Worm (Caenorhabditis elegans): Measurements from ENCODE around the gene R160.12.
A peak's percentile ranks its signal among the peaks of the same experiment; 100 is the strongest.

The R160.12 gene

ce11 chrX:4410280-4410911 is 32.8 kb upstream of the R160.12 start (continued):
- TF ChIP-seq mxl-1 (tag; optimal IDR thresholded peaks at IDR 0.05) (peak; percentile 50), rcor-1 (GFP tag; IDR thresholded peaks at IDR 0.05) (0 out of 2 replicates have a peak, but pooled peaks have one; percentile 16), lin-54 (GFP tag; optimal IDR thresholded peaks at IDR 0.05) (peak; percentile 15), aptf-2 (GFP tag; conservative IDR thresholded peaks at IDR 0.05) (no peak), madf-10 (tag; optimal IDR thresholded peaks at IDR 0.05) (peak; percentile 24), zim-3 (tag; optimal IDR thresholded peaks at IDR 0.05) (no peak), die-1 (tag; optimal IDR thresholded peaks at IDR 0.05) (peak; percentile 82), B0261.1 (tag; optimal IDR thresholded peaks at IDR 0.05) (peak; percentile 68), him-1 (tag; optimal IDR thresholded peaks at IDR 0.05) (peak; percentile 70), ceh-91 (GFP tag; IDR thresholded peaks at IDR 0.05) (no peak), D2030.7 (GFP tag; IDR thresholded peaks at IDR 0.05) (peak; percentile 80), nhr-179 (tag; optimal IDR thresholded peaks at IDR 0.05) (no peak), repo-1 (tag; optimal IDR thresholded peaks at IDR 0.05) (peak; percentile 25), snpc-1.1 (tag; optimal IDR thresholded peaks at IDR 0.05; ENCODE audit: insufficient read depth) (peak; percentile 60), hsf-1 (GFP tag; IDR thresholded peaks at IDR 0.05) (peak; percentile 53; the same call in 1 of the 2 replicates), F33H1.4 (GFP tag; IDR thresholded peaks at IDR 0.05) (no peak), hmg-1.2 (GFP tag; IDR thresholded peaks at IDR 0.05) (0 out of 2 replicates have a peak, but pooled peaks have one; percentile 33)

ce11 chrX:4409591-4410279 is 32.1 kb upstream of the R160.12 start:
- TF ChIP-seq pbrm-1 (GFP tag; IDR thresholded peaks at IDR 0.05) (peak; percentile 10; the same call in 1 of the 2 replicates), madf-10 (tag; optimal IDR thresholded peaks at IDR 0.05) (peak; percentile 16), snpc-1.3 (tag; optimal IDR thresholded peaks at IDR 0.05; ENCODE audit: insufficient read depth) (peak; percentile 23), snpc-4 (GFP tag; optimal IDR thresholded peaks at IDR 0.05) (peak; percentile 20), snpc-4 (tag; optimal IDR thresholded peaks at IDR 0.05) (peak in 1 of 4 experiments; percentile 77), rcor-1 (GFP tag; IDR thresholded peaks at IDR 0.05) (0 out of 2 replicates have a peak, but pooled peaks have one; percentile 7), die-1 (tag; optimal IDR thresholded peaks at IDR 0.05) (peak; percentile 50), ztf-6 (GFP tag; IDR thresholded peaks at IDR 0.05) (no peak), tbp1 (GFP tag; optimal IDR thresholded peaks at IDR 0.05) (peak; percentile 90), hmg-1.2 (GFP tag; IDR thresholded peaks at IDR 0.05) (peak; percentile 70), lin-26 (GFP tag; IDR thresholded peaks at IDR 0.05) (peak; percentile 82), Y56A3A.18 (GFP tag; IDR thresholded peaks at IDR 0.05) (0 out of 2 replicates have a peak, but pooled peaks have one; percentile 63), B0261.1 (tag; optimal IDR thresholded peaks at IDR 0.05) (peak; percentile 74), snpc-1.1 (tag; optimal IDR thresholded peaks at IDR 0.05; ENCODE audit: insufficient read depth) (no peak), efl-1 (GFP tag; optimal IDR thresholded peaks at IDR 0.05) (no peak), D2030.7 (GFP tag; IDR thresholded peaks at IDR 0.05) (peak; percentile 45; the same call in 1 of the 2 replicates), ama-1 (optimal IDR thresholded peaks at IDR 0.05) (no peak), ama-1 (GFP tag; optimal IDR thresholded peaks at IDR 0.05) (peak in 1 of 2 experiments; percentile 23), ZK185.1 (tag; optimal IDR thresholded peaks at IDR 0.05; ENCODE audit: poor library complexity, severe bottlenecking) (no peak), rpc-1 (optimal IDR thresholded peaks at IDR 0.05) (peak; percentile 72), rpc-1 (tag; optimal IDR thresholded peaks at IDR 0.05) (peak; percentile 87), nhr-120 (GFP tag; IDR thresholded peaks at IDR 0.05) (0 out of 2 replicates have a peak, but pooled peaks have one; percentile 42)

- no peak for TF ChIP-seq die-1 (tag; optimal IDR thresholded peaks at IDR 0.05)
- no peak for TF ChIP-seq snpc-1.3 (tag; optimal IDR thresholded peaks at IDR 0.05; ENCODE audit: insufficient read depth)
- TF ChIP-seq egrh-3 (GFP tag; IDR thresholded peaks at IDR 0.05), result no peak
- no peak for TF ChIP-seq sdz-38 (tag; optimal IDR thresholded peaks at IDR 0.05)
- TF ChIP-seq C06A6.2 (GFP tag; conservative IDR thresholded peaks at IDR 0.05), result no peak
- TF ChIP-seq B0035.1 (tag; optimal IDR thresholded peaks at IDR 0.05), result no peak
- no peak for TF ChIP-seq nhr-27 (tag; optimal IDR thresholded peaks at IDR 0.05)
- TF ChIP-seq ceh-91 (GFP tag; IDR thresholded peaks at IDR 0.05), result no peak
- TF ChIP-seq F57C9.4 (tag; optimal IDR thresholded peaks at IDR 0.05), result no peak
- no peak for TF ChIP-seq F57A8.1 (GFP tag; optimal IDR thresholded peaks at IDR 0.05)
- TF ChIP-seq dpff-1 (tag; optimal IDR thresholded peaks at IDR 0.05), result no peak
- no peak for TF ChIP-seq hmg-1.2 (GFP tag; IDR thresholded peaks at IDR 0.05)
- TF ChIP-seq akir-1 (GFP tag; optimal IDR thresholded peaks at IDR 0.05), result no peak
- TF ChIP-seq lin-26 (GFP tag; IDR thresholded peaks at IDR 0.05), result no peak
- no peak for TF ChIP-seq ztf-22 (GFP tag; optimal IDR thresholded peaks at IDR 0.05)
- no peak for TF ChIP-seq lsl-1 (GFP tag; optimal IDR thresholded peaks at IDR 0.05)
- TF ChIP-seq dox-1 (GFP tag; IDR thresholded peaks at IDR 0.05), result no peak
Observed at ce11 chrX:4408466-4408865, 30.9 kb upstream of the R160.12 start.

Measured in whole organism, young adult.